Worm (Caenorhabditis elegans) whole organism, early embryonic: Measurements from ENCODE around the gene zip-6.
"Not testable (repeated sequence)": the region's sequence is repeated elsewhere in the genome, so short reads cannot be mapped to it uniquely, and the experiment has no call there.

Source experiments
- B0310.2 ChIP-seq: sonication (generic microtip); optimal IDR thresholded peaks from 2 replicates; lab custom pipeline; 2016; ENCODE audit warnings: mild to moderate bottlenecking, missing genetic modification characterization, missing compliant biosample characterization
- F13C5.2 ChIP-seq: sonication (generic microtip); optimal IDR thresholded peaks from 2 replicates; lab custom pipeline; 2017; ENCODE audit warnings: mild to moderate bottlenecking, missing genetic modification characterization, inconsistent platforms, missing compliant biosample characterization
- aly-1 ChIP-seq: sonication (generic microtip); optimal IDR thresholded peaks from 2 replicates; lab custom pipeline; 2016; ENCODE audit warnings: missing genetic modification characterization, missing compliant biosample characterization
- ama-1 ChIP-seq: fragments of 150-350 bp; optimal IDR thresholded peaks from 2 replicates; lab custom pipeline; 2014
- ceh-13 ChIP-seq: fragments of 200-800 bp; sonication (Bioruptor generic); optimal IDR thresholded peaks from 2 replicates; lab custom pipeline; 2018; ENCODE audit warnings: mild to moderate bottlenecking, missing genetic modification characterization, missing compliant biosample characterization
- ceh-36 ChIP-seq: sonication (generic microtip); optimal IDR thresholded peaks from 2 replicates; lab custom pipeline; 2016; ENCODE audit warnings: missing genetic modification characterization, inconsistent platforms, missing compliant biosample characterization
- ets-7 ChIP-seq: sonication (generic microtip); optimal IDR thresholded peaks from 2 replicates; lab custom pipeline; 2016; ENCODE audit warnings: missing genotype, missing genetic modification characterization, missing compliant biosample characterization
- flt-1 ChIP-seq: fragments of 200-800 bp; sonication (Bioruptor generic); IDR thresholded peaks from 2 replicates; pipeline ENCODE4 v1.3.6; 2022; ENCODE audit warnings: missing genetic modification characterization, missing compliant biosample characterization
- hmbx-1 ChIP-seq: sonication (generic microtip); optimal IDR thresholded peaks from 2 replicates; lab custom pipeline; 2016; ENCODE audit warnings: mild to moderate bottlenecking, missing genetic modification characterization, missing compliant biosample characterization
- hmg-4 ChIP-seq: fragments of 200-800 bp; sonication (Bioruptor generic); optimal IDR thresholded peaks from 2 replicates; lab custom pipeline; 2018; ENCODE audit warnings: mild to moderate bottlenecking, missing genetic modification characterization, missing compliant biosample characterization
- hnd-1 ChIP-seq: sonication (generic microtip); optimal IDR thresholded peaks from 2 replicates; lab custom pipeline; 2016; ENCODE audit warnings: missing genetic modification characterization, missing compliant biosample characterization
- pes-1 ChIP-seq: fragments of 200-800 bp; sonication (Bioruptor generic); IDR thresholded peaks from 2 replicates; pipeline ENCODE4 v1.3.6; 2022; ENCODE audit warnings: missing genetic modification reagents, missing genetic modification characterization, missing compliant biosample characterization
- scrt-1 ChIP-seq: fragments of 200-800 bp; sonication (Bioruptor generic); IDR thresholded peaks from 2 replicates; pipeline ENCODE4 v1.3.6; 2022; ENCODE audit warnings: missing genetic modification characterization, missing compliant biosample characterization
- sea-1 ChIP-seq: fragments of 200-800 bp; sonication (Bioruptor generic); conservative IDR thresholded peaks from 2 replicates; pipeline ENCODE4 v1.3.6; 2022; ENCODE audit warnings: missing genetic modification characterization, missing compliant biosample characterization
- tbx-11 ChIP-seq: fragments of 200-800 bp; sonication (Bioruptor generic); IDR thresholded peaks from 2 replicates; pipeline ENCODE4 v1.3.6; 2022; ENCODE audit warnings: missing genetic modification characterization, missing compliant biosample characterization
- tbx-37 ChIP-seq: fragments of 200-800 bp; sonication (Bioruptor generic); conservative IDR thresholded peaks from 2 replicates; pipeline ENCODE4 v1.3.6; 2022; ENCODE audit warnings: missing genetic modification reagents, missing genetic modification characterization, missing compliant biosample characterization
- tra-4 ChIP-seq: sonication (generic microtip); optimal IDR thresholded peaks from 2 replicates; lab custom pipeline; 2017; ENCODE audit warnings: missing genetic modification characterization, missing compliant biosample characterization

The zip-6 gene

ce11 chrIV:11253689-11254088, 35.8 kb upstream of the zip-6 start, which contains the start of gene C05C12.1:
C05C12.1 (plus strand) TSS chrIV:11253989.
- not testable (repeated sequence) for TF ChIP-seq ama-1 (lab: Kevin White, UChicago); tbx-11 (GFP tag; lab: Robert Waterston, UW); tbx-37 (GFP tag; lab: Robert Waterston, UW)

ce11 chrIV:11248031-11248631, 30.2 kb upstream of the zip-6 start, which contains the start of gene C05C12.4:
C05C12.4 (minus strand) TSS chrIV:11248081.
- TF ChIP-seq hmbx-1 (tag; lab: Kevin White, UChicago) (no peak), ama-1 (lab: Kevin White, UChicago) (no peak), flt-1 (GFP tag; lab: Robert Waterston, UW) (no peak), ceh-13 (GFP tag; lab: Kevin White, UChicago) (no peak), pes-1 (GFP tag; lab: Robert Waterston, UW) (no peak), B0310.2 (tag; lab: Kevin White, UChicago) (no peak), F13C5.2 (no peak), tra-4 (tag; lab: Kevin White, UChicago) (no peak), tbx-11 (GFP tag; lab: Robert Waterston, UW) (no peak), ceh-36 (tag; lab: Kevin White, UChicago) (no peak), sea-1 (GFP tag; lab: Robert Waterston, UW) (no peak), ets-7 (tag; lab: Kevin White, UChicago) (no peak), scrt-1 (no peak)

ce11 chrIV:11247434-11247833, 29.5 kb upstream of the zip-6 start:
- TF ChIP-seq tra-4 (tag; lab: Kevin White, UChicago): no peak
- no peak for TF ChIP-seq hmg-4 (GFP tag; lab: Kevin White, UChicago)
- no peak for TF ChIP-seq scrt-1
- TF ChIP-seq B0310.2 (tag; lab: Kevin White, UChicago): no peak
- no peak for TF ChIP-seq ama-1 (lab: Kevin White, UChicago)
- no peak for TF ChIP-seq hmbx-1 (tag; lab: Kevin White, UChicago)
- TF ChIP-seq ceh-36 (tag; lab: Kevin White, UChicago): no peak
- no peak for TF ChIP-seq sea-1 (GFP tag; lab: Robert Waterston, UW)
- no peak for TF ChIP-seq aly-1 (tag; lab: Kevin White, UChicago)
- TF ChIP-seq flt-1 (GFP tag; lab: Robert Waterston, UW): no peak
- TF ChIP-seq hnd-1 (tag; lab: Kevin White, UChicago): no peak
- TF ChIP-seq pes-1 (GFP tag; lab: Robert Waterston, UW): no peak
- no peak for TF ChIP-seq ets-7 (tag; lab: Kevin White, UChicago)
- TF ChIP-seq tbx-11 (GFP tag; lab: Robert Waterston, UW): no peak
- TF ChIP-seq F13C5.2: no peak

- TF ChIP-seq hmbx-1 (tag; lab: Kevin White, UChicago) (no peak), ama-1 (lab: Kevin White, UChicago) (no peak), F13C5.2 (no peak), ceh-13 (GFP tag; lab: Kevin White, UChicago) (no peak), tbx-37 (GFP tag; lab: Robert Waterston, UW) (no peak), hmg-4 (GFP tag; lab: Kevin White, UChicago) (no peak), aly-1 (tag; lab: Kevin White, UChicago) (no peak), ets-7 (tag; lab: Kevin White, UChicago) (no peak)
These were observed 23.4 kb upstream of the zip-6 start, which contains the start of gene C05C12.6 for ce11 chrIV:11241368-11241767. C05C12.6 (minus strand) TSS chrIV:11241468.

DNA sequence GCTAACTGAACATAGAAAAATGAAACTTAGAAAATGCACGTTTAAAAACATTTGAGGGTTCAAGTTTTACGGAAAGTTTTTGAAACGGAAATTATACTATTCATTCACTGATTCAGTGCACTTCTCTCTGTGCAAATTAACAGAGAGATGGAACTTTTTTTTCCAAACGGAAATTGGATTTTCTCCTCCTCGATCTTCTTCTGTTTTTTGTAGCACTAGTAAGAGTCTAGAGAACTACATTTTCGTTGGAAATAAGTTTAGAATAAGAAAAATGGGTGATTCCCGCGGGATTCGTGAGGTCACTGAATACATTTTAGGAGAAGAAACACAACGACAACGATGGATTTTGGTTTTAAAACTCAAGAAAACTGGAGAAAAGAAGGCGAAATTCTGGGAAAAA, 17.8 kb upstream of the zip-6 start:
- TF ChIP-seq flt-1 (GFP tag; lab: Robert Waterston, UW) (no peak), tra-4 (tag; lab: Kevin White, UChicago) (no peak), aly-1 (tag; lab: Kevin White, UChicago) (no peak), sea-1 (GFP tag; lab: Robert Waterston, UW) (no peak), tbx-11 (GFP tag; lab: Robert Waterston, UW) (no peak), pes-1 (GFP tag; lab: Robert Waterston, UW) (no peak), tbx-37 (GFP tag; lab: Robert Waterston, UW) (no peak), hmbx-1 (tag; lab: Kevin White, UChicago) (no peak), hnd-1 (tag; lab: Kevin White, UChicago) (no peak), ets-7 (tag; lab: Kevin White, UChicago) (no peak), ceh-36 (tag; lab: Kevin White, UChicago) (no peak), F13C5.2 (no peak), hmg-4 (GFP tag; lab: Kevin White, UChicago) (no peak), scrt-1 (no peak), B0310.2 (tag; lab: Kevin White, UChicago) (no peak), ceh-13 (GFP tag; lab: Kevin White, UChicago) (no peak), ama-1 (lab: Kevin White, UChicago) (no peak)

- no peak for TF ChIP-seq aly-1 (tag; lab: Kevin White, UChicago)
- no peak for TF ChIP-seq ets-7 (tag; lab: Kevin White, UChicago)
- no peak for TF ChIP-seq ceh-13 (GFP tag; lab: Kevin White, UChicago)
- TF ChIP-seq flt-1 (GFP tag; lab: Robert Waterston, UW): no peak
- no peak for TF ChIP-seq scrt-1
- no peak for TF ChIP-seq hmbx-1 (tag; lab: Kevin White, UChicago)
- TF ChIP-seq hnd-1 (tag; lab: Kevin White, UChicago): no peak
- no peak for TF ChIP-seq B0310.2 (tag; lab: Kevin White, UChicago)
- TF ChIP-seq tbx-37 (GFP tag; lab: Robert Waterston, UW): no peak
- no peak for TF ChIP-seq ama-1 (lab: Kevin White, UChicago)
- TF ChIP-seq tra-4 (tag; lab: Kevin White, UChicago): no peak
- no peak for TF ChIP-seq F13C5.2
- TF ChIP-seq pes-1 (GFP tag; lab: Robert Waterston, UW): no peak
- TF ChIP-seq sea-1 (GFP tag; lab: Robert Waterston, UW): no peak
These were observed 13.4 kb upstream of the zip-6 start for ce11 chrIV:11231376-11231775.
